Worm (Caenorhabditis elegans) whole organism, L3 larva: ENCODE measurements around the gene sri-66.

Experiments used
- daf-12 ChIP-seq: fragments of 150-350 bp; optimal IDR thresholded peaks from 2 replicates; lab custom pipeline; 2014; ENCODE audit warnings: missing biosample characterization, missing genetic modification reagents, missing genetic modification characterization
- elt-3 ChIP-seq, 3 experiments: fragments of 150-350 bp in 1 of 3; sonication (generic microtip) in 2 of 3; optimal IDR thresholded peaks; 2 replicates in 2 of 3; 4 replicates in 1 of 3; lab custom pipeline; 2014 to 2017; ENCODE audit warnings: missing biosample characterization in 3 of 3, missing genetic modification characterization in 3 of 3
- nhr-11 ChIP-seq: fragments of 150-350 bp; optimal IDR thresholded peaks from 2 replicates; lab custom pipeline; 2014; ENCODE audit warnings: missing biosample characterization, missing genetic modification characterization

- TF ChIP-seq daf-12 (tag; lab: Kevin White, UChicago) (no peak), nhr-11 (tag; lab: Kevin White, UChicago) (no peak), elt-3 (tag; optimal IDR thresholded peaks at IDR 0.05; lab: Kevin White, UChicago) (no peak)
Observed at ce11 chrV:17061585-17061984, 1.5 kb downstream of the sri-66 start, which contains the start of gene F28B1.9.
